Worm (Caenorhabditis elegans) whole organism, young adult: ENCODE measurements around the gene T19D12.6.

Experiments
- C06A6.2 ChIP-seq: fragments of 200-800 bp; sonication (Bioruptor generic); conservative IDR thresholded peaks from 2 replicates; pipeline ENCODE4 v1.3.6; 2022; ENCODE audit warnings: missing genetic modification characterization, missing compliant biosample characterization
- F37B4.10 ChIP-seq: fragments of 200-800 bp; sonication (Bioruptor generic); IDR thresholded peaks from 2 replicates; pipeline ENCODE4 v1.3.6; 2022; ENCODE audit warnings: missing genetic modification characterization, missing compliant biosample characterization
- F39B2.1 ChIP-seq: fragments of 200-800 bp; sonication (Bioruptor generic); IDR thresholded peaks from 2 replicates; pipeline ENCODE4 v1.3.6; 2022; ENCODE audit warnings: missing genetic modification reagents, missing genetic modification characterization, missing compliant biosample characterization
- F52B5.7 ChIP-seq: sonication (generic microtip); optimal IDR thresholded peaks from 2 replicates; lab custom pipeline; 2016; ENCODE audit warnings: mild to moderate bottlenecking, missing genetic modification characterization, missing compliant biosample characterization
- F57C9.4 ChIP-seq: sonication (generic microtip); optimal IDR thresholded peaks from 2 replicates; lab custom pipeline; 2017; ENCODE audit warnings: mild to moderate bottlenecking, missing genetic modification characterization, missing compliant biosample characterization
- Y53F4B.3 ChIP-seq: fragments of 200-800 bp; sonication (Bioruptor generic); IDR thresholded peaks from 2 replicates; pipeline ENCODE4 v1.3.6; 2022; ENCODE audit warnings: missing genetic modification reagents, missing genetic modification characterization, missing compliant biosample characterization
- Y79H2A.3 ChIP-seq: fragments of 200-800 bp; sonication (Bioruptor generic); conservative IDR thresholded peaks from 2 replicates; pipeline ENCODE4 v1.3.6; 2022; ENCODE audit warnings: missing genetic modification reagents, missing genetic modification characterization, missing compliant biosample characterization
- ZK185.1 ChIP-seq: sonication (generic microtip); optimal IDR thresholded peaks from 2 replicates; lab custom pipeline; 2016; ENCODE audit warnings: mild to moderate bottlenecking, missing genetic modification characterization, missing compliant biosample characterization; ENCODE audit not compliant: poor library complexity, severe bottlenecking
- ama-1 ChIP-seq, 3 experiments: fragments of 150-350 bp in 1 of 3; sonication (generic microtip) in 2 of 3; optimal IDR thresholded peaks; 2 replicates each; lab custom pipeline; 2014 to 2018; ENCODE audit warnings: missing biosample characterization in 2 of 3, missing genetic modification characterization in 2 of 3, missing genetic modification reagents in 2 of 3
- atf-7 ChIP-seq: sonication (generic microtip); optimal IDR thresholded peaks from 2 replicates; lab custom pipeline; 2017; ENCODE audit warnings: mild to moderate bottlenecking, missing genetic modification characterization, missing compliant biosample characterization
- athp-1 ChIP-seq: sonication (generic microtip); optimal IDR thresholded peaks from 2 replicates; lab custom pipeline; 2017; ENCODE audit warnings: mild to moderate bottlenecking, missing genetic modification characterization, missing compliant biosample characterization
- attf-3 ChIP-seq: fragments of 200-800 bp; sonication (Bioruptor generic); conservative IDR thresholded peaks from 2 replicates; pipeline ENCODE4 v1.3.6; 2022; ENCODE audit warnings: missing genetic modification reagents, missing genetic modification characterization, missing compliant biosample characterization
- bed-2 ChIP-seq: fragments of 200-800 bp; sonication (Bioruptor generic); IDR thresholded peaks from 2 replicates; pipeline ENCODE4 v1.3.6; 2022; ENCODE audit warnings: missing genetic modification reagents, missing genetic modification characterization, missing compliant biosample characterization
- ceh-27 ChIP-seq: fragments of 200-800 bp; sonication (Bioruptor generic); optimal IDR thresholded peaks from 2 replicates; lab custom pipeline; 2018; ENCODE audit warnings: mild to moderate bottlenecking, missing genetic modification characterization, moderate library complexity, missing compliant biosample characterization
- ceh-58 ChIP-seq: fragments of 200-800 bp; sonication (Bioruptor generic); IDR thresholded peaks from 2 replicates; pipeline ENCODE4 v1.3.6; 2022; ENCODE audit warnings: missing genetic modification characterization, missing compliant biosample characterization
- ceh-91 ChIP-seq: fragments of 200-800 bp; sonication (Bioruptor generic); IDR thresholded peaks from 2 replicates; pipeline ENCODE4 v1.3.6; 2022; ENCODE audit warnings: missing genetic modification reagents, missing genetic modification characterization, missing compliant biosample characterization
- dox-1 ChIP-seq: fragments of 200-800 bp; sonication (Bioruptor generic); IDR thresholded peaks from 2 replicates; pipeline ENCODE4 v1.3.6; 2022; ENCODE audit warnings: missing genetic modification reagents, missing genetic modification characterization, missing compliant biosample characterization
- egl-18 ChIP-seq: fragments of 200-800 bp; sonication (Bioruptor generic); IDR thresholded peaks from 2 replicates; pipeline ENCODE4 v1.3.6; 2022; ENCODE audit warnings: missing genetic modification reagents, missing genetic modification characterization, missing compliant biosample characterization
- egrh-3 ChIP-seq: fragments of 200-800 bp; sonication (Bioruptor generic); IDR thresholded peaks from 2 replicates; pipeline ENCODE4 v1.3.6; 2022; ENCODE audit warnings: missing genetic modification reagents, missing genetic modification characterization, missing compliant biosample characterization
- hlh-12 ChIP-seq: sonication (generic microtip); optimal IDR thresholded peaks from 2 replicates; lab custom pipeline; 2016; ENCODE audit warnings: missing genetic modification characterization, missing compliant biosample characterization
- hmg-1.2 ChIP-seq: fragments of 200-800 bp; sonication (Bioruptor generic); IDR thresholded peaks from 2 replicates; pipeline ENCODE4 v1.3.6; 2022; ENCODE audit warnings: missing genetic modification reagents, missing genetic modification characterization, missing compliant biosample characterization
- lag-1 ChIP-seq: fragments of 200-800 bp; sonication (Bioruptor generic); IDR thresholded peaks from 2 replicates; pipeline ENCODE4 v1.3.6; 2022; ENCODE audit warnings: missing genetic modification reagents, missing genetic modification characterization, missing compliant biosample characterization
- let-607 ChIP-seq, 2 experiments: fragments of 200-800 bp in 1 of 2; sonication (Bioruptor generic) in 1 of 2; sonication (generic microtip) in 1 of 2; optimal IDR thresholded peaks; 2 replicates each; lab custom pipeline; 2016 to 2018; ENCODE audit warnings: mild to moderate bottlenecking in 2 of 2, missing compliant biosample characterization in 2 of 2, missing genetic modification characterization in 2 of 2, moderate library complexity in 2 of 2, missing genotype in 1 of 2
- mcd-1 ChIP-seq: fragments of 200-800 bp; sonication (Bioruptor generic); IDR thresholded peaks from 2 replicates; pipeline ENCODE4 v1.3.6; 2022; ENCODE audit warnings: missing genetic modification reagents, missing genetic modification characterization, missing compliant biosample characterization
- mel-28 ChIP-seq: sonication (generic microtip); optimal IDR thresholded peaks from 2 replicates; lab custom pipeline; 2016; ENCODE audit warnings: borderline replicate concordance, mild to moderate bottlenecking, missing genetic modification characterization, missing compliant biosample characterization
- mxl-1 ChIP-seq: sonication (generic microtip); optimal IDR thresholded peaks from 2 replicates; lab custom pipeline; 2016; ENCODE audit warnings: missing genetic modification characterization, missing compliant biosample characterization
- nhr-120 ChIP-seq: fragments of 200-800 bp; sonication (Bioruptor generic); IDR thresholded peaks from 2 replicates; pipeline ENCODE4 v1.3.6; 2022; ENCODE audit warnings: missing genetic modification characterization, missing compliant biosample characterization
- nhr-80 ChIP-seq: sonication (generic microtip); optimal IDR thresholded peaks from 2 replicates; lab custom pipeline; 2016; ENCODE audit warnings: missing genetic modification characterization, missing compliant biosample characterization
- pbrm-1 ChIP-seq: fragments of 200-800 bp; sonication (Bioruptor generic); IDR thresholded peaks from 2 replicates; pipeline ENCODE4 v1.3.6; 2022; ENCODE audit warnings: missing genetic modification reagents, missing genetic modification characterization, missing compliant biosample characterization
- pha-4 ChIP-seq: fragments of 150-350 bp; sonication (generic microtip); optimal IDR thresholded peaks from 2 replicates; lab custom pipeline; 2014; ENCODE audit warnings: missing biosample characterization, missing genetic modification reagents, missing genetic modification characterization
- rcor-1 ChIP-seq: fragments of 200-800 bp; sonication (Bioruptor generic); IDR thresholded peaks from 2 replicates; pipeline ENCODE4 v1.3.6; 2022; ENCODE audit warnings: missing genetic modification reagents, missing genetic modification characterization, missing compliant biosample characterization
- rpc-1 ChIP-seq, 2 experiments: fragments of 150-350 bp in 1 of 2; sonication (generic microtip) in 1 of 2; optimal IDR thresholded peaks; 2 replicates each; lab custom pipeline; 2014 to 2018; ENCODE audit warnings: missing biosample characterization in 1 of 2, missing genetic modification characterization in 1 of 2, missing genetic modification reagents in 1 of 2, missing genotype in 1 of 2
- sdz-38 ChIP-seq: sonication (generic microtip); optimal IDR thresholded peaks from 2 replicates; lab custom pipeline; 2016; ENCODE audit warnings: missing genotype, missing genetic modification characterization, missing compliant biosample characterization
- snpc-1.1 ChIP-seq: sonication (generic microtip); optimal IDR thresholded peaks from 2 replicates; lab custom pipeline; 2017; ENCODE audit warnings: missing genetic modification characterization, mild to moderate bottlenecking, missing compliant biosample characterization, antibody characterized with exemption, moderate library complexity, missing genotype, missing genetic modification reagents; ENCODE audit not compliant: insufficient read depth
- snpc-1.3 ChIP-seq: sonication (generic microtip); optimal IDR thresholded peaks from 2 replicates; lab custom pipeline; 2017; ENCODE audit warnings: missing genetic modification characterization, mild to moderate bottlenecking, missing compliant biosample characterization, antibody characterized with exemption, moderate library complexity, missing genotype, missing genetic modification reagents; ENCODE audit not compliant: insufficient read depth
- sptf-2 ChIP-seq: fragments of 200-800 bp; sonication (Bioruptor generic); optimal IDR thresholded peaks from 2 replicates; lab custom pipeline; 2018; ENCODE audit warnings: mild to moderate bottlenecking, missing genetic modification characterization, missing compliant biosample characterization
- tbp1 ChIP-seq: fragments of 200-800 bp; sonication (Bioruptor generic); optimal IDR thresholded peaks from 2 replicates; lab custom pipeline; 2018; ENCODE audit warnings: mild to moderate bottlenecking, missing genetic modification characterization, missing compliant biosample characterization
- unc-130 ChIP-seq: sonication (generic microtip); optimal IDR thresholded peaks from 2 replicates; lab custom pipeline; 2016; ENCODE audit warnings: missing genetic modification reagents, missing genetic modification characterization, missing compliant biosample characterization
- xnd-1 ChIP-seq: sonication (generic microtip); optimal IDR thresholded peaks from 2 replicates; lab custom pipeline; 2016; ENCODE audit warnings: missing genotype, missing genetic modification reagents, missing genetic modification characterization, missing compliant biosample characterization
- zfh-2 ChIP-seq: fragments of 200-800 bp; sonication (Bioruptor generic); conservative IDR thresholded peaks from 2 replicates; pipeline ENCODE4 v1.3.6; 2022; ENCODE audit warnings: missing genetic modification reagents, missing genetic modification characterization, missing compliant biosample characterization

Gene T19D12.6

ce11 chrII:6642651-6643167, at the start of gene T19D12.6:
TSS of gene T19D12.6 (minus strand) at chrII:6643117.
- TF ChIP-seq atf-7 (tag; lab: Kevin White, UChicago) = no peak
- TF ChIP-seq Y79H2A.3 (GFP tag; lab: Robert Waterston, UW) = no peak
- TF ChIP-seq xnd-1 (tag; lab: Kevin White, UChicago) = no peak
- TF ChIP-seq mxl-1 (tag; lab: Kevin White, UChicago) = no peak
- peak; percentile 6; the same call in 1 of the 2 replicates for TF ChIP-seq hmg-1.2 (GFP tag; lab: Robert Waterston, UW)
- TF ChIP-seq, all 124 proteins: peak for 1

ce11 chrII:6689088-6689487, 46.2 kb upstream of the T19D12.6 start:
- TF ChIP-seq sdz-38 (no peak), snpc-1.3 (no peak), unc-130 (GFP tag; lab: Kevin White, UChicago) (no peak), snpc-1.1 (tag; lab: Kevin White, UChicago) (no peak)

ce11 chrII:6685964-6686363, 43.0 kb upstream of the T19D12.6 start:
- TF ChIP-seq C06A6.2 (GFP tag; lab: Robert Waterston, UW) (no peak), attf-3 (GFP tag; lab: Robert Waterston, UW) (no peak), F37B4.10 (GFP tag; lab: Robert Waterston, UW) (no peak), nhr-80 (tag; lab: Kevin White, UChicago) (no peak), egrh-3 (GFP tag; lab: Robert Waterston, UW) (peak; percentile 21; the same call in 1 of the 2 replicates), zfh-2 (GFP tag; lab: Robert Waterston, UW) (peak; percentile 71)

- no peak for TF ChIP-seq F52B5.7 (tag; lab: Kevin White, UChicago)
- peak; percentile 39 for TF ChIP-seq ceh-27
- peak; percentile 57; the same call in 1 of the 2 replicates for TF ChIP-seq dox-1
- TF ChIP-seq mel-28 (tag; lab: Kevin White, UChicago) = no peak
- TF ChIP-seq pha-4 (tag; lab: Kevin White, UChicago) = no peak
- TF ChIP-seq let-607 (tag; optimal IDR thresholded peaks at IDR 0.05; lab: Kevin White, UChicago) = peak in 1 of 2 experiments; percentile 34
- TF ChIP-seq F57C9.4 (tag; lab: Kevin White, UChicago) = no peak
- peak; percentile 13; the same call in 1 of the 2 replicates for TF ChIP-seq mcd-1 (GFP tag; lab: Robert Waterston, UW)
- TF ChIP-seq rpc-1 (optimal IDR thresholded peaks at IDR 0.05; lab: Kevin White, UChicago) = no peak
- no peak for TF ChIP-seq rpc-1 (tag; optimal IDR thresholded peaks at IDR 0.05; lab: Kevin White, UChicago)
- no peak for TF ChIP-seq lag-1 (GFP tag; lab: Robert Waterston, UW)
- no peak for TF ChIP-seq Y53F4B.3 (GFP tag; lab: Robert Waterston, UW)
- no peak for TF ChIP-seq F39B2.1 (GFP tag; lab: Robert Waterston, UW)
- no peak for TF ChIP-seq C06A6.2 (GFP tag; lab: Robert Waterston, UW)
- no peak for TF ChIP-seq rcor-1 (GFP tag; lab: Robert Waterston, UW)
- TF ChIP-seq ceh-91 = no peak
- no peak for TF ChIP-seq pbrm-1
- TF ChIP-seq ceh-58 (GFP tag; lab: Robert Waterston, UW) = no peak
- no peak for TF ChIP-seq bed-2 (GFP tag; lab: Robert Waterston, UW)
- peak; percentile 68; the same call in 1 of the 2 replicates for TF ChIP-seq zfh-2 (GFP tag; lab: Robert Waterston, UW)
- no peak for TF ChIP-seq hlh-12 (tag; lab: Kevin White, UChicago)
- TF ChIP-seq tbp1 (GFP tag; lab: Kevin White, UChicago) = no peak
- TF ChIP-seq nhr-80 (tag; lab: Kevin White, UChicago) = peak; percentile 74
- TF ChIP-seq sptf-2 (GFP tag; lab: Kevin White, UChicago) = no peak
- no peak for TF ChIP-seq egl-18
- no peak for TF ChIP-seq ama-1 (optimal IDR thresholded peaks at IDR 0.05; lab: Kevin White, UChicago)
- no peak for TF ChIP-seq ama-1 (GFP tag; optimal IDR thresholded peaks at IDR 0.05; lab: Kevin White, UChicago)
- no peak for TF ChIP-seq athp-1 (tag; lab: Kevin White, UChicago)
- no peak for TF ChIP-seq nhr-120
- no peak for TF ChIP-seq attf-3 (GFP tag; lab: Robert Waterston, UW)
- TF ChIP-seq xnd-1 (tag; lab: Kevin White, UChicago) = no peak
- peak; percentile 3 for TF ChIP-seq ZK185.1
Measured at ce11 chrII:6683663-6684285, 40.9 kb upstream of the T19D12.6 start, which contains the start of gene gyf-1. TSS of gene gyf-1 (plus strand) at chrII:6684235.
